Worm (Caenorhabditis elegans): Measurements from ENCODE around the gene B0218.5.

DNA sequence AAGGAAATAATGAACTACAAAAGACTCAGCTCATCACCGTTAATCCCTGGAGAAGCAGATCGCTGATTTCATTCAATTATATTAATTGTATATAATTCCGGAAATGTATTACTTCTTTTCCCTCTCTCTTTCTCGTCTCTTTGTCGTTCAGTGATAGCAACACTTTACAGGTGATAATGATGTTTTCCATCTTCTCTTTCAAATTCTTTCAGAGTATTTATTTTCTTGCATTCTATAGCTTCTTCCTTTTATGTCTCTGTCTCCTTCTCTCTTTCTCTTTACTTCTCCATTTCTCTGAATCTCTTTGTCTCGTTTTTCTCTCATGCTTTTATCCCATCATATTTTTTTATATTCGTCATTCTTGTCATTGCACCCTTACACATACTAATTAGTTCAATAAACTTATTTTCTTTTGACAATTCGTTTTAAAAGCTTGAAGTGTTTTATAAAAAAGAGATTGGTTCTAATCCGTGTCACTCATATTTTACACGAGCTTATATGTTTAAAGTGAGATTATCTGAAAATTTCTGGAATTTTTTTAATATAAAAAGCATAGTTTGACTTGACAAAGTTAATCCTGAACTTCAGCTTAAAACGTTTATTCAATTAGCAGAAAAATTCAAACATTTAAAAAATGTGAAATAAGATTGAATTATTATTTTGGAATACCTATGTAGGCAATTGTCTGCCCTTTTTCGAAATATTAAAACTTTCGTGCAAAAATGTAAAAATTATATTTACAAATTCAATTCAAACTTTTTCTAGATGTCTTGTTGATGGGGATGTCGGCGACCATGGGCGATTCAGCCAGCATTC is 14.1 kb downstream of the B0218.5 start, which contains the start of gene pmk-2:
- TF ChIP-seq dao-5 (tag; optimal IDR thresholded peaks at IDR 0.05) (no peak), W03F9.2 (tag; optimal IDR thresholded peaks at IDR 0.05) (no peak)

Data from whole organism, L4/young adult.